Fruit fly (Drosophila melanogaster): Measurements from ENCODE around the gene mRpS33.

The mRpS33 gene

dm6 chr3R:16452954-16453587, 16.7 kb upstream of the mRpS33 start:
- no peak for TF ChIP-seq CTCF (optimal IDR thresholded peaks at IDR 0.05)
- no peak for TF ChIP-seq CG8478 (optimal IDR thresholded peaks at IDR 0.05)

dm6 chr3R:16449187-16449973, 13.0 kb upstream of the mRpS33 start:
- TF ChIP-seq CG8478 (optimal IDR thresholded peaks at IDR 0.05) (no peak), CTCF (optimal IDR thresholded peaks at IDR 0.05) (no peak)

- TF ChIP-seq CG8478 (optimal IDR thresholded peaks at IDR 0.05), result no peak
- TF ChIP-seq CTCF (optimal IDR thresholded peaks at IDR 0.05), result no peak
Observed at dm6 chr3R:16448378-16449134, 12.2 kb upstream of the mRpS33 start.

dm6 chr3R:16447448-16448045, 11.2 kb upstream of the mRpS33 start:
- TF ChIP-seq CTCF (optimal IDR thresholded peaks at IDR 0.05) (no peak), CG8478 (optimal IDR thresholded peaks at IDR 0.05) (no peak)

- TF ChIP-seq CTCF (optimal IDR thresholded peaks at IDR 0.05) (no peak), CG8478 (optimal IDR thresholded peaks at IDR 0.05) (no peak)
Observed at dm6 chr3R:16446836-16447235, 10.4 kb upstream of the mRpS33 start.

dm6 chr3R:16442937-16443336, 6.5 kb upstream of the mRpS33 start, which contains the start of the genes Ttc1 and CG14882:
Ttc1 (minus strand) TSS chr3R:16443007.
CG14882 (plus strand) TSS chr3R:16443207.
- no peak for TF ChIP-seq CG8478 (optimal IDR thresholded peaks at IDR 0.05)
- no peak for TF ChIP-seq CTCF (optimal IDR thresholded peaks at IDR 0.05)

- no peak for TF ChIP-seq CTCF (optimal IDR thresholded peaks at IDR 0.05)
- no peak for TF ChIP-seq CG8478 (optimal IDR thresholded peaks at IDR 0.05)
Observed at dm6 chr3R:16441367-16441923, 5.0 kb upstream of the mRpS33 start, which contains the start of gene ema. ema (minus strand) TSS chr3R:16441661.

- TF ChIP-seq CTCF (optimal IDR thresholded peaks at IDR 0.05) (no peak), CG8478 (optimal IDR thresholded peaks at IDR 0.05) (no peak)
Observed at dm6 chr3R:16434599-16434998, 1.8 kb downstream of the mRpS33 start, which contains the start of gene CG14881. CG14881 (plus strand) TSS chr3R:16434899.

dm6 chr3R:16432665-16433065, 3.7 kb downstream of the mRpS33 start, which contains the start of gene Fntb:
Fntb (plus strand) TSS chr3R:16432998.
- TF ChIP-seq CG8478 (optimal IDR thresholded peaks at IDR 0.05), result no peak
- TF ChIP-seq CTCF (optimal IDR thresholded peaks at IDR 0.05), result no peak

dm6 chr3R:16431707-16432106, 4.7 kb downstream of the mRpS33 start:
- peak; percentile 97 to 98 for TF ChIP-seq CTCF (optimal IDR thresholded peaks at IDR 0.05)
- TF ChIP-seq CG8478 (optimal IDR thresholded peaks at IDR 0.05), result no peak

dm6 chr3R:16430381-16430780, 6.0 kb downstream of the mRpS33 start, which contains the start of gene CG31279:
CG31279 (plus strand) TSS chr3R:16430681.
- TF ChIP-seq CG8478 (optimal IDR thresholded peaks at IDR 0.05), result no peak
- no peak for TF ChIP-seq CTCF (optimal IDR thresholded peaks at IDR 0.05)

- no peak for TF ChIP-seq CTCF (optimal IDR thresholded peaks at IDR 0.05)
- no peak for TF ChIP-seq CG8478 (optimal IDR thresholded peaks at IDR 0.05)
Observed at dm6 chr3R:16427520-16427919, 8.9 kb downstream of the mRpS33 start.

dm6 chr3R:16423323-16423722, 13.1 kb downstream of the mRpS33 start:
- no peak for TF ChIP-seq CTCF (optimal IDR thresholded peaks at IDR 0.05)
- TF ChIP-seq CG8478 (optimal IDR thresholded peaks at IDR 0.05), result no peak

- TF ChIP-seq CG8478 (optimal IDR thresholded peaks at IDR 0.05) (no peak), CTCF (optimal IDR thresholded peaks at IDR 0.05) (no peak)
Observed at dm6 chr3R:16416508-16416907, 19.9 kb downstream of the mRpS33 start.
